Worm (Caenorhabditis elegans): ENCODE data around the gene K07H8.7.

K07H8.7 gene

DNA sequence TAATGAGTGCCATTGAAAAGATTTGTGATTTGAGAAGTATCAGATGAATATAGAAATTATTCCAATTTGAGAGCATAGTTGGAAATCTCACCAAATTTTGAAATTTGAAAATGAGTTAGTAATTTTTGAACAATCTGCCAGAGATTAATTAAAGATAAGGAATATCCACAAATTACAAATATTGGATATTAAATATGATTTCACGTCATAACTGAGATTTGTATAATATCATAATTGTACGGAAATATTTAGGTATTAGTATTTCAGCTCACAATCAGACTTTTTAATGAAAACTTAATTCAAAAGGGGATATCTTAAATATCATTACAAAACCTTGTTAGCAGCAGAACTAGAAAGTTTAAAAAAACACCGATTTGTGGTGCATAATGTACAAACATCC lies at the start of gene K07H8.7:
K07H8.7 (minus strand) TSS at position 101 of the 400 bp plus-strand sequence.
- TF ChIP-seq elt-3 (tag; optimal IDR thresholded peaks at IDR 0.05) (no peak), R02D3.7 (tag; optimal IDR thresholded peaks at IDR 0.05) (no peak), dmd-4 (tag; optimal IDR thresholded peaks at IDR 0.05) (no peak), ZK546.5 (tag; optimal IDR thresholded peaks at IDR 0.05) (no peak), zag-1 (tag; optimal IDR thresholded peaks at IDR 0.05) (no peak), ama-1 (optimal IDR thresholded peaks at IDR 0.05) (no peak), crh-2 (tag; optimal IDR thresholded peaks at IDR 0.05) (no peak), ztf-4 (tag; optimal IDR thresholded peaks at IDR 0.05) (no peak), ceh-82 (tag; optimal IDR thresholded peaks at IDR 0.05) (no peak), sma-3 (GFP tag; optimal IDR thresholded peaks at IDR 0.05) (no peak), lin-13 (GFP tag; optimal IDR thresholded peaks at IDR 0.05) (no peak), ceh-16 (tag; optimal IDR thresholded peaks at IDR 0.05) (no peak), nhr-11 (tag; optimal IDR thresholded peaks at IDR 0.05) (no peak), mdl-1 (tag; optimal IDR thresholded peaks at IDR 0.05) (no peak), nhr-23 (tag; optimal IDR thresholded peaks at IDR 0.05) (no peak), aly-2 (tag; optimal IDR thresholded peaks at IDR 0.05) (no peak), nhr-10 (tag; optimal IDR thresholded peaks at IDR 0.05) (no peak), lsy-2 (tag; optimal IDR thresholded peaks at IDR 0.05) (no peak)

DNA sequence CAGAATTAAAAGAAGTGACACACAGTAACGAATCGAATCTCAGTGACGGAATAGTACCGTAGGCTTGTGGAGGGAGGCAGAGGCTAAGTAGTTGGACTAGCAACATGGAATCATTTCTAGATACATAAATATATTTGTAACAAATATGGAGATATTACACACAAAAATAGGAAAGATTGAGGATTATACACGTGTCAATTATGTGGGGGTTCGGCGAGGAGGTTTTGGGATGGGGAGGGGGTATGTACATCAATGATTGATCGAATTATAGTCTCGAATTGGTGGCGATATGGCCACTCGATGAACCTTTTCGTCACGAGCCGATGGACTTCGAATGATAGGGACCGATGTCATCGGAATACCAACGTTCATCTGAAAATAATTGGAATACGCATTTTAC lies 47.6 kb upstream of the K07H8.7 start:
- peak; percentile 27 for TF ChIP-seq nhr-25 (tag; optimal IDR thresholded peaks at IDR 0.05)
- no peak for TF ChIP-seq nhr-11 (tag; optimal IDR thresholded peaks at IDR 0.05)

DNA sequence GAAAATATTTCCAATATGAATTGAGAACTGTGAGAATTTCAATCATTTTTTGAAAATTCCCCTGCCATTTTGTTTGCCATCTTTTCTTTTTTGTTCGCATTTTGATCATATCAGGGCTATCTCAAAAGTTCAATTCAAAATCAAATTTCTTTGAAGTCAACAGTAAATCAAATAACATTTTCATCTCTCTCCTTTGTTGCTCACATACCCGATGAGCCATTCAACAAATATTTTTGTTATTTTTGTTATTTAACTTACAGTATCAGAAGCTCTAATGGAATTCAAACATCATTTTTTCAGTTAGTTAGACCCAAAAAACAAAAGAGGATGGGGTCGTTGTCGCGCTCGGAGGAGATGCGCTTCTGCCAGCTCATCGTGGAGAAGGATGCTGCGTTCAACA lies 43.9 kb upstream of the K07H8.7 start, which contains the start of gene vha-5:
vha-5 (plus strand) TSS at position 301 of the 400 bp plus-strand sequence.
- TF ChIP-seq mab-5 (tag; optimal IDR thresholded peaks at IDR 0.05), result no peak
- TF ChIP-seq lin-39 (tag; optimal IDR thresholded peaks at IDR 0.05), result no peak
- TF ChIP-seq ztf-11 (tag; optimal IDR thresholded peaks at IDR 0.05), result no peak
- no peak for TF ChIP-seq mbf-1 (tag; optimal IDR thresholded peaks at IDR 0.05)
- no peak for TF ChIP-seq ZK546.5 (tag; optimal IDR thresholded peaks at IDR 0.05)
- no peak for TF ChIP-seq R02D3.7 (tag; optimal IDR thresholded peaks at IDR 0.05)
- TF ChIP-seq dmd-4 (tag; optimal IDR thresholded peaks at IDR 0.05), result no peak

DNA sequence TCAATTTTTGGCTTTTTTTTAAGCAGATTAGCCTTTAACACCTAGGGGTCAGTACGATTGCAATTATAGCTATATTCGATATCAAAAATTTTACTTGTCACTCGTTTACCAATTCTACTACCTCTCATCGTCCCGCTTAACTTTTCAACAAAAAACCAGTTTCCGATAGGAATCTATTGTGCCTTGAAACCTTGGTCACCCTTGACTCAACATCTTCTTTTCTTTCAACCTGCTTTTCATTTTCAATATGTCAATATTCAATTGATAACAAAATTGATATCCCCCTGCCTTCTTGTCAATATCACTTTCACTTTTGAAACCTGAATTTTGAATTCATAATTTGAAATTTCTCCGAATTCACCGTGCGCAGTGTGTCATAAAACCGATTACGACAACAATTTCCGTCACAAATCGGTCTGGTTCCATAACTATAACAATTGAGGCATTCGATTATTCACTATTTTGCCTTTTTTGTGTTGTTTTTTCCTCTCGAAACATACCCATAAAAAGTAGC lies 42.9 kb upstream of the K07H8.7 start:
- TF ChIP-seq lin-13 (GFP tag; optimal IDR thresholded peaks at IDR 0.05) (no peak), fos-1 (tag; optimal IDR thresholded peaks at IDR 0.05) (no peak), nhr-25 (tag; optimal IDR thresholded peaks at IDR 0.05) (peak; percentile 56), lin-39 (tag; optimal IDR thresholded peaks at IDR 0.05) (no peak), blmp-1 (tag; optimal IDR thresholded peaks at IDR 0.05; ENCODE audit: insufficient read depth) (peak; percentile 62)

DNA sequence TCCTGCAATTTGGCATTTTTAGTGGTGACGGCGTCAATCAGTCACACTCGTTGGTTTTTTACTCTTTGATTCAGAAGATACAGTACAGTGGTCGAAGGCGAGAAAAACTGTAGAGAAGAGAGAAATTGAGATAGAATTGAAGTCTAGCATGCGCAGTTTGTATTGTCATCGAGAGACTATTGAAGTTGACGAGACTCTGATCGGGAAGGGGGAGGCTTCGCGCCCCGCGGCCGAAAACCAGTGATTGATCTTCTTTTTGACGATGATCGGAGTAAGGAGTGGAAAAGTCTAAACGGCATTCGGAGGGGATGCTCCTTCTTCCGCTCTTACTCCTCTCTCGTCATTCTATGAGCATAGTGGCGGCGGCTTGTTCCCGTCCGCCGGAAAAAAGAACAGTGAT lies 42.1 kb upstream of the K07H8.7 start:
- TF ChIP-seq snpc-4 (tag; optimal IDR thresholded peaks at IDR 0.05) (no peak), unc-39 (tag; optimal IDR thresholded peaks at IDR 0.05) (no peak), F13H6.1 (tag; optimal IDR thresholded peaks at IDR 0.05) (no peak), blmp-1 (tag; optimal IDR thresholded peaks at IDR 0.05; ENCODE audit: insufficient read depth) (no peak), zag-1 (tag; optimal IDR thresholded peaks at IDR 0.05) (no peak), nhr-21 (tag; optimal IDR thresholded peaks at IDR 0.05) (peak; percentile 59), nhr-12 (tag; optimal IDR thresholded peaks at IDR 0.05) (no peak), Y55F3AM.14 (GFP tag; optimal IDR thresholded peaks at IDR 0.05) (no peak), aly-2 (tag; optimal IDR thresholded peaks at IDR 0.05) (no peak), nhr-129 (tag; optimal IDR thresholded peaks at IDR 0.05) (peak; percentile 17), unc-55 (GFP tag; optimal IDR thresholded peaks at IDR 0.05) (no peak), nhr-237 (tag; optimal IDR thresholded peaks at IDR 0.05) (no peak), unc-62 (GFP tag; optimal IDR thresholded peaks at IDR 0.05) (no peak), ceh-82 (tag; optimal IDR thresholded peaks at IDR 0.05) (no peak), ceh-16 (tag; optimal IDR thresholded peaks at IDR 0.05) (no peak), crh-2 (tag; optimal IDR thresholded peaks at IDR 0.05) (peak; percentile 20), mdl-1 (tag; optimal IDR thresholded peaks at IDR 0.05) (no peak), nhr-23 (tag; optimal IDR thresholded peaks at IDR 0.05) (no peak), lin-11 (tag; optimal IDR thresholded peaks at IDR 0.05) (no peak), elt-1 (tag; optimal IDR thresholded peaks at IDR 0.05) (no peak), peb-1 (tag; optimal IDR thresholded peaks at IDR 0.05) (peak; percentile 23), lin-13 (GFP tag; optimal IDR thresholded peaks at IDR 0.05) (no peak), fos-1 (tag; optimal IDR thresholded peaks at IDR 0.05) (peak; percentile 46), sma-3 (GFP tag; optimal IDR thresholded peaks at IDR 0.05) (peak; percentile 45), nhr-25 (tag; optimal IDR thresholded peaks at IDR 0.05) (peak; percentile 48), nhr-6 (tag; optimal IDR thresholded peaks at IDR 0.05) (no peak), sem-4 (tag; optimal IDR thresholded peaks at IDR 0.05) (peak; percentile 27)

All from whole organism, L2 larva.